Worm (Caenorhabditis elegans) whole organism, young adult: ENCODE data around the gene sao-1.

Source experiments
- B0019.2 ChIP-seq: fragments of 200-800 bp; sonication (Bioruptor generic); conservative IDR thresholded peaks from 2 replicates; pipeline ENCODE4 v1.3.6; 2022; ENCODE audit warnings: missing genetic modification reagents, missing genetic modification characterization, missing compliant biosample characterization
- B0336.3 ChIP-seq: fragments of 200-800 bp; sonication (Bioruptor generic); IDR thresholded peaks from 2 replicates; pipeline ENCODE4 v1.3.6; 2022; ENCODE audit warnings: missing genetic modification characterization, missing compliant biosample characterization
- F22D6.2 ChIP-seq: sonication (generic microtip); optimal IDR thresholded peaks from 2 replicates; lab custom pipeline; 2016; ENCODE audit warnings: mild to moderate bottlenecking, missing genetic modification characterization, missing compliant biosample characterization
- F33H1.4 ChIP-seq: fragments of 200-800 bp; sonication (Bioruptor generic); IDR thresholded peaks from 2 replicates; pipeline ENCODE4 v1.3.6; 2022; ENCODE audit warnings: missing genetic modification reagents, missing genetic modification characterization, missing compliant biosample characterization
- F39B2.1 ChIP-seq: fragments of 200-800 bp; sonication (Bioruptor generic); IDR thresholded peaks from 2 replicates; pipeline ENCODE4 v1.3.6; 2022; ENCODE audit warnings: missing genetic modification reagents, missing genetic modification characterization, missing compliant biosample characterization
- Y67H2A.10 ChIP-seq: fragments of 200-800 bp; sonication (Bioruptor generic); conservative IDR thresholded peaks from 2 replicates; pipeline ENCODE4 v1.3.6; 2022; ENCODE audit warnings: missing genetic modification reagents, missing genetic modification characterization, missing compliant biosample characterization
- Y95B8A.8 ChIP-seq: fragments of 200-800 bp; sonication (Bioruptor generic); IDR thresholded peaks from 2 replicates; pipeline ENCODE4 v1.3.6; 2022; ENCODE audit warnings: missing genetic modification reagents, missing genetic modification characterization, missing compliant biosample characterization
- aptf-3 ChIP-seq: fragments of 200-800 bp; sonication (Bioruptor generic); IDR thresholded peaks from 2 replicates; pipeline ENCODE4 v1.3.6; 2022; ENCODE audit warnings: missing genetic modification characterization, missing compliant biosample characterization
- athp-1 ChIP-seq: sonication (generic microtip); optimal IDR thresholded peaks from 2 replicates; lab custom pipeline; 2017; ENCODE audit warnings: mild to moderate bottlenecking, missing genetic modification characterization, missing compliant biosample characterization
- attf-3 ChIP-seq: fragments of 200-800 bp; sonication (Bioruptor generic); conservative IDR thresholded peaks from 2 replicates; pipeline ENCODE4 v1.3.6; 2022; ENCODE audit warnings: missing genetic modification reagents, missing genetic modification characterization, missing compliant biosample characterization
- attf-5 ChIP-seq: fragments of 200-800 bp; sonication (Bioruptor generic); optimal IDR thresholded peaks from 2 replicates; lab custom pipeline; 2018; ENCODE audit warnings: mild to moderate bottlenecking, missing genetic modification characterization, missing compliant biosample characterization
- cebp-2 ChIP-seq: fragments of 200-800 bp; sonication (Bioruptor generic); IDR thresholded peaks from 2 replicates; pipeline ENCODE4 v1.3.6; 2022; ENCODE audit warnings: missing genetic modification characterization, missing compliant biosample characterization
- ceh-100 ChIP-seq: fragments of 200-800 bp; sonication (Bioruptor generic); IDR thresholded peaks from 2 replicates; pipeline ENCODE4 v1.3.6; 2022; ENCODE audit warnings: missing genetic modification reagents, missing genetic modification characterization, missing compliant biosample characterization
- ceh-58 ChIP-seq: fragments of 200-800 bp; sonication (Bioruptor generic); IDR thresholded peaks from 2 replicates; pipeline ENCODE4 v1.3.6; 2022; ENCODE audit warnings: missing genetic modification characterization, missing compliant biosample characterization
- ceh-79 ChIP-seq: sonication (generic microtip); optimal IDR thresholded peaks from 2 replicates; lab custom pipeline; 2017; ENCODE audit warnings: mild to moderate bottlenecking, missing genetic modification characterization, missing compliant biosample characterization
- dox-1 ChIP-seq: fragments of 200-800 bp; sonication (Bioruptor generic); IDR thresholded peaks from 2 replicates; pipeline ENCODE4 v1.3.6; 2022; ENCODE audit warnings: missing genetic modification reagents, missing genetic modification characterization, missing compliant biosample characterization
- dpl-1 ChIP-seq: fragments of 150-350 bp; optimal IDR thresholded peaks from 2 replicates; lab custom pipeline; 2014; ENCODE audit warnings: missing biosample characterization, missing genetic modification reagents, missing genetic modification characterization
- fkh-3 ChIP-seq: sonication (generic microtip); optimal IDR thresholded peaks from 2 replicates; lab custom pipeline; 2016; ENCODE audit warnings: mild to moderate bottlenecking, missing genetic modification characterization, missing compliant biosample characterization
- hmg-20 ChIP-seq: fragments of 200-800 bp; sonication (Bioruptor generic); IDR thresholded peaks from 2 replicates; pipeline ENCODE4 v1.3.6; 2022; ENCODE audit warnings: missing genetic modification reagents, missing genetic modification characterization, missing compliant biosample characterization
- hsf-1 ChIP-seq: fragments of 200-800 bp; sonication (Bioruptor generic); IDR thresholded peaks from 2 replicates; pipeline ENCODE4 v1.3.6; 2022; ENCODE audit warnings: missing genetic modification reagents, missing genetic modification characterization, missing compliant biosample characterization
- lin-35 ChIP-seq, 3 experiments: fragments of 150-350 bp in 2 of 3; sonication (generic microtip) in 1 of 3; optimal IDR thresholded peaks; 2 replicates each; lab custom pipeline; 2014 to 2018; ENCODE audit warnings: missing biosample characterization in 3 of 3, missing genetic modification characterization in 3 of 3, missing genetic modification reagents in 3 of 3
- lin-40 ChIP-seq: sonication (generic microtip); optimal IDR thresholded peaks from 2 replicates; lab custom pipeline; 2016; ENCODE audit warnings: missing genetic modification characterization, mild to moderate bottlenecking, missing compliant biosample characterization, missing genotype, missing genetic modification reagents
- madf-8 ChIP-seq: fragments of 200-800 bp; sonication (Bioruptor generic); conservative IDR thresholded peaks from 2 replicates; pipeline ENCODE4 v1.3.6; 2022; ENCODE audit warnings: missing genetic modification reagents, missing genetic modification characterization, missing compliant biosample characterization
- mcd-1 ChIP-seq: fragments of 200-800 bp; sonication (Bioruptor generic); IDR thresholded peaks from 2 replicates; pipeline ENCODE4 v1.3.6; 2022; ENCODE audit warnings: missing genetic modification reagents, missing genetic modification characterization, missing compliant biosample characterization
- mel-28 ChIP-seq: sonication (generic microtip); optimal IDR thresholded peaks from 2 replicates; lab custom pipeline; 2016; ENCODE audit warnings: borderline replicate concordance, mild to moderate bottlenecking, missing genetic modification characterization, missing compliant biosample characterization
- nfya-2 ChIP-seq: fragments of 200-800 bp; sonication (Bioruptor generic); IDR thresholded peaks from 2 replicates; pipeline ENCODE4 v1.3.6; 2022; ENCODE audit warnings: missing genetic modification reagents, missing genetic modification characterization, missing compliant biosample characterization
- nhr-120 ChIP-seq: fragments of 200-800 bp; sonication (Bioruptor generic); IDR thresholded peaks from 2 replicates; pipeline ENCODE4 v1.3.6; 2022; ENCODE audit warnings: missing genetic modification characterization, missing compliant biosample characterization
- pbrm-1 ChIP-seq: fragments of 200-800 bp; sonication (Bioruptor generic); IDR thresholded peaks from 2 replicates; pipeline ENCODE4 v1.3.6; 2022; ENCODE audit warnings: missing genetic modification reagents, missing genetic modification characterization, missing compliant biosample characterization
- rcor-1 ChIP-seq: fragments of 200-800 bp; sonication (Bioruptor generic); IDR thresholded peaks from 2 replicates; pipeline ENCODE4 v1.3.6; 2022; ENCODE audit warnings: missing genetic modification reagents, missing genetic modification characterization, missing compliant biosample characterization
- sdz-38 ChIP-seq: sonication (generic microtip); optimal IDR thresholded peaks from 2 replicates; lab custom pipeline; 2016; ENCODE audit warnings: missing genotype, missing genetic modification characterization, missing compliant biosample characterization
- sea-2 ChIP-seq: fragments of 200-800 bp; sonication (Bioruptor generic); IDR thresholded peaks from 2 replicates; pipeline ENCODE4 v1.3.6; 2022; ENCODE audit warnings: missing genetic modification characterization, missing compliant biosample characterization
- snpc-1.1 ChIP-seq: sonication (generic microtip); optimal IDR thresholded peaks from 2 replicates; lab custom pipeline; 2017; ENCODE audit warnings: missing genetic modification characterization, mild to moderate bottlenecking, missing compliant biosample characterization, antibody characterized with exemption, moderate library complexity, missing genotype, missing genetic modification reagents; ENCODE audit not compliant: insufficient read depth
- snpc-3.4 ChIP-seq: sonication (generic microtip); optimal IDR thresholded peaks from 2 replicates; lab custom pipeline; 2017; ENCODE audit warnings: missing genetic modification characterization, mild to moderate bottlenecking, missing compliant biosample characterization, antibody characterized with exemption, moderate library complexity, missing genotype, missing genetic modification reagents
- somi-1 ChIP-seq: fragments of 200-800 bp; sonication (Bioruptor generic); optimal IDR thresholded peaks from 2 replicates; lab custom pipeline; 2018; ENCODE audit warnings: mild to moderate bottlenecking, missing genetic modification characterization, missing compliant biosample characterization
- tbp1 ChIP-seq: fragments of 200-800 bp; sonication (Bioruptor generic); optimal IDR thresholded peaks from 2 replicates; lab custom pipeline; 2018; ENCODE audit warnings: mild to moderate bottlenecking, missing genetic modification characterization, missing compliant biosample characterization
- tbx-9 ChIP-seq: sonication (generic microtip); optimal IDR thresholded peaks from 2 replicates; lab custom pipeline; 2016; ENCODE audit warnings: borderline replicate concordance, missing genetic modification characterization, inconsistent platforms, missing compliant biosample characterization
- unc-62 ChIP-seq: fragments of 150-350 bp; optimal IDR thresholded peaks from 2 replicates; lab custom pipeline; 2014; ENCODE audit warnings: missing biosample characterization, missing genetic modification reagents, missing genetic modification characterization
- ztf-6 ChIP-seq: fragments of 200-800 bp; sonication (Bioruptor generic); IDR thresholded peaks from 2 replicates; pipeline ENCODE4 v1.3.6; 2022; ENCODE audit warnings: missing genetic modification reagents, missing genetic modification characterization, missing compliant biosample characterization

The sao-1 gene

ce11 chrV:13931225-13931624 lies 32.5 kb upstream of the sao-1 start, which contains the start of gene C06B3.16 (continued):
- TF ChIP-seq snpc-1.1 (tag; lab: Kevin White, UChicago) (no peak), attf-5 (no peak), madf-8 (GFP tag; lab: Robert Waterston, UW) (no peak), athp-1 (tag; lab: Kevin White, UChicago) (no peak)
- TF ChIP-seq, all 124 proteins: peak for 0

DNA sequence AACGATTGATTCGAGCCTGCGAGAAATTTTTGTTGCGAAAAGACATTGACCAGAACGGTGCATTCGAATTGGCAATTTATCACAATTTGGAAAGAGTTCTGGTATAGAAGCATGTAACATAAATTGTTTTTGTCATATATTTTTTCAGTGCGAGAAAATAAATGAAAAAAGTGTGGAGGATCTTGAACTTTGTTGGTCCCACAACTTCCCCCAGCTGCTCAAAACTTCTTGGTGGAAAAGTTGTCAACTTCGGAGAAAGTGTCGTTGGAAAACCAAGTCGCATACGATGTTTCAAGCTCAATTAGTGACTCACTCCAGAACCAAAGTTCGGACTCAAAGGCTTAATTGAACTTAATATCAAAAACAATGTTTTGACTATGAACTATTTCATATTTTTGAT lies 31.8 kb upstream of the sao-1 start:
- TF ChIP-seq lin-35 (GFP tag; optimal IDR thresholded peaks at IDR 0.05; lab: Kevin White, UChicago): no peak
- TF ChIP-seq fkh-3: no peak
- no peak for TF ChIP-seq B0019.2 (GFP tag; lab: Robert Waterston, UW)
- TF ChIP-seq nhr-120 (GFP tag; lab: Robert Waterston, UW): no peak
- TF ChIP-seq tbp1 (GFP tag; lab: Kevin White, UChicago): no peak
- TF ChIP-seq Y67H2A.10 (GFP tag; lab: Robert Waterston, UW): no peak
- TF ChIP-seq lin-40 (tag; lab: Kevin White, UChicago): no peak
- no peak for TF ChIP-seq F33H1.4 (GFP tag; lab: Robert Waterston, UW)
- no peak for TF ChIP-seq ztf-6 (GFP tag; lab: Robert Waterston, UW)
- TF ChIP-seq athp-1 (tag; lab: Kevin White, UChicago): no peak
- TF ChIP-seq unc-62 (GFP tag; lab: Kevin White, UChicago): no peak
- no peak for TF ChIP-seq somi-1
- no peak for TF ChIP-seq hmg-20 (GFP tag; lab: Robert Waterston, UW)
- TF ChIP-seq B0336.3 (GFP tag; lab: Robert Waterston, UW): no peak

- TF ChIP-seq sdz-38 (tag; lab: Kevin White, UChicago): no peak
- TF ChIP-seq F39B2.1 (GFP tag; lab: Robert Waterston, UW): no peak
- no peak for TF ChIP-seq ceh-58 (GFP tag; lab: Robert Waterston, UW)
- no peak for TF ChIP-seq B0019.2 (GFP tag; lab: Robert Waterston, UW)
- TF ChIP-seq tbp1 (GFP tag; lab: Kevin White, UChicago): no peak
- TF ChIP-seq Y67H2A.10 (GFP tag; lab: Robert Waterston, UW): no peak
- no peak for TF ChIP-seq dpl-1
- TF ChIP-seq tbx-9 (tag; lab: Kevin White, UChicago): no peak
- TF ChIP-seq nfya-2 (GFP tag; lab: Robert Waterston, UW): no peak
- no peak for TF ChIP-seq cebp-2
- TF ChIP-seq, all 124 proteins: peak for 0
These were observed 29.2 kb upstream of the sao-1 start, which contains the start of gene R10D12.1 for ce11 chrV:13934545-13934944. R10D12.1 (minus strand) TSS chrV:13934645.

ce11 chrV:13935423-13935822 lies 28.3 kb upstream of the sao-1 start:
- no peak for TF ChIP-seq attf-3 (GFP tag; lab: Robert Waterston, UW)
- TF ChIP-seq aptf-3: no peak
- no peak for TF ChIP-seq mcd-1
- TF ChIP-seq sea-2: no peak
- no peak for TF ChIP-seq ceh-100 (GFP tag; lab: Robert Waterston, UW)
- no peak for TF ChIP-seq rcor-1
- no peak for TF ChIP-seq hsf-1 (GFP tag; lab: Robert Waterston, UW)
- no peak for TF ChIP-seq Y95B8A.8 (GFP tag; lab: Robert Waterston, UW)
- TF ChIP-seq pbrm-1 (GFP tag; lab: Robert Waterston, UW): no peak
- no peak for TF ChIP-seq F22D6.2
- TF ChIP-seq snpc-3.4 (tag; lab: Kevin White, UChicago): no peak
- no peak for TF ChIP-seq dox-1 (GFP tag; lab: Robert Waterston, UW)
- no peak for TF ChIP-seq hmg-20 (GFP tag; lab: Robert Waterston, UW)
- TF ChIP-seq nhr-120 (GFP tag; lab: Robert Waterston, UW): no peak
- TF ChIP-seq tbx-9 (tag; lab: Kevin White, UChicago): no peak
- no peak for TF ChIP-seq mel-28
- TF ChIP-seq ceh-79: no peak
